Fruit fly (Drosophila melanogaster) whole organism, prepupa: ENCODE data around the gene beat-VI.
A peak's percentile ranks its signal among the peaks of the same experiment; 100 is the strongest.

Source experiments
- CG11294 ChIP-seq: fragments of 200-800 bp; sonication (Bioruptor generic); IDR thresholded peaks from 2 replicates; pipeline ENCODE4 v1.3.6; 2022; ENCODE audit warnings: missing biosample characterization, missing genetic modification characterization
- CG11762 ChIP-seq: fragments of 200-800 bp; sonication (Bioruptor generic); optimal IDR thresholded peaks from 3 replicates; lab custom pipeline; 2016; ENCODE audit warnings: missing biosample characterization, missing genetic modification characterization; ENCODE audit not compliant: insufficient read depth
- CG11902 ChIP-seq: fragments of 200-800 bp; sonication (Bioruptor generic); optimal IDR thresholded peaks from 3 replicates; lab custom pipeline; 2016; ENCODE audit warnings: missing biosample characterization, missing genetic modification characterization
- CG1621 ChIP-seq: fragments of 200-800 bp; sonication (Bioruptor generic); optimal IDR thresholded peaks from 3 replicates; lab custom pipeline; 2018; ENCODE audit warnings: missing biosample characterization, mild to moderate bottlenecking, missing genetic modification characterization
- CG32006 ChIP-seq: fragments of 200-800 bp; sonication (Bioruptor generic); optimal IDR thresholded peaks from 3 replicates; lab custom pipeline; 2017; ENCODE audit warnings: missing biosample characterization, mild to moderate bottlenecking, missing genetic modification characterization
- CG6808 ChIP-seq: fragments of 200-800 bp; sonication (Bioruptor generic); optimal IDR thresholded peaks from 3 replicates; lab custom pipeline; 2017; ENCODE audit warnings: missing biosample characterization, missing genetic modification characterization, mild to moderate bottlenecking, moderate library complexity, missing genetic modification reagents
- CG8319 ChIP-seq: fragments of 200-800 bp; sonication (Bioruptor generic); optimal IDR thresholded peaks from 3 replicates; lab custom pipeline; 2016; ENCODE audit warnings: missing biosample characterization, missing genetic modification characterization
- CG9139 ChIP-seq: fragments of 200-800 bp; sonication (Bioruptor generic); optimal IDR thresholded peaks from 3 replicates; lab custom pipeline; 2017; ENCODE audit warnings: missing biosample characterization, mild to moderate bottlenecking, missing genetic modification characterization
- Ets21C ChIP-seq: fragments of 200-800 bp; sonication (Bioruptor generic); optimal IDR thresholded peaks from 3 replicates; lab custom pipeline; 2016; ENCODE audit warnings: missing biosample characterization, missing genetic modification characterization
- Ets96B ChIP-seq: fragments of 200-800 bp; optimal IDR thresholded peaks from 2 replicates; lab custom pipeline; 2019; ENCODE audit warnings: missing biosample characterization, mild to moderate bottlenecking, missing genetic modification characterization, moderate library complexity
- Lpt ChIP-seq: fragments of 200-800 bp; sonication (Bioruptor generic); optimal IDR thresholded peaks from 3 replicates; lab custom pipeline; 2016; ENCODE audit warnings: missing biosample characterization, missing genetic modification characterization
- OdsH ChIP-seq: fragments of 200-800 bp; sonication (Bioruptor generic); optimal IDR thresholded peaks from 3 replicates; lab custom pipeline; 2016; ENCODE audit warnings: missing biosample characterization, missing genetic modification characterization
- Sox14 ChIP-seq: fragments of 200-800 bp; sonication (Bioruptor generic); optimal IDR thresholded peaks from 3 replicates; lab custom pipeline; 2016; ENCODE audit warnings: missing biosample characterization, missing genetic modification characterization
- Sox15 ChIP-seq: fragments of 200-800 bp; sonication (Bioruptor generic); optimal IDR thresholded peaks from 3 replicates; lab custom pipeline; 2016; ENCODE audit warnings: missing biosample characterization, missing genetic modification characterization
- achi ChIP-seq: fragments of 200-800 bp; sonication (Bioruptor generic); optimal IDR thresholded peaks from 3 replicates; lab custom pipeline; 2016; ENCODE audit warnings: missing biosample characterization, missing genetic modification characterization
- acj6 ChIP-seq: fragments of 200-800 bp; sonication (Bioruptor generic); optimal IDR thresholded peaks from 3 replicates; lab custom pipeline; 2016; ENCODE audit warnings: missing biosample characterization, missing genetic modification characterization
- svp ChIP-seq: fragments of 200-800 bp; sonication (Bioruptor generic); peaks from one replicate; lab custom pipeline; 2016; ENCODE audit warnings: missing biosample characterization, missing genetic modification characterization

Gene beat-VI

DNA sequence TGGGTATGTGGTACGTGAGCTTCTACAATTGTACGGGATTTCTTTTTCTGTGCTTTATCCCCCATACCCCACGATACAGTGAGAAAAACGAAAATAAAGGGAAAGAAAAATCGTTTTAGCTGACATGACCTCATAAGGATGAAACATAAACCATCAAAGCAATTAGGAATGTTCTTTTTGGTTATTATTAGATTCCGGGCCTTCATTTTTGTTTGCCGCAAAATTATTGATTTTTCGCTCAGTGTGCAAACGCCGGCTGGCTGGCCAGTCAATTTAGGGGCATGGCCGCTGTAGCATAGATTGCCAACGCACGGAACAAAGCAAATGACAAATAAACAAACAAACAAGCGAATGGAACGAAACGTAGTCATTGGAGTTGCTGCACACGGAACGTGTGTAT, 11.6 kb downstream of the beat-VI start:
- TF ChIP-seq svp (GFP tag; lab: Kevin White, UChicago), result peak; percentile 54
- peak; percentile 6 for TF ChIP-seq OdsH (GFP tag; lab: Kevin White, UChicago)
- TF ChIP-seq Sox14 (GFP tag; lab: Kevin White, UChicago), result no peak
- TF ChIP-seq CG32006 (GFP tag; lab: Kevin White, UChicago), result peak; percentile 1
- no peak for TF ChIP-seq Sox15

DNA sequence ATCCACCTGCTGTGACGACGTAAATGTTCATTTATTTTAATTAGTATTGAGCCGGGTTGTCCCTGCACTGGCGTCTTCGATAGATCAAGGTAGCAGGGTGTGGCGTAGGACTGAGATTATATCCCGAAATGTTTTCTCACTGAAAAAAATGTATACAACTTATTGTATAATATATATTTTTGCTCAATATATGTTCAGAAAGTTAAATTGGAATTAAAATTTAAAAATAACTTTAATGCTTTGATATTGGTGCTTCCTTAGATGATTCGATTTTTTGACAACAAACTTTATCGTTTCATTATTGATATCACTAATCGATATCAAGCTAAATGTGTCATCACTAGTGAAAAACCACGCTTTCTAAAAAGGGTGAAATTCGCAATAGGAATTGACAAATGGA, 66.2 kb downstream of the beat-VI start, which contains the start of gene CG1894:
CG1894 (plus strand) TSS at position 301 of the 400 bp plus-strand sequence.
- TF ChIP-seq CG1621 (tag; lab: Kevin White, UChicago) (no peak), Ets21C (GFP tag; lab: Kevin White, UChicago) (no peak), CG11902 (GFP tag; lab: Kevin White, UChicago) (no peak), CG9139 (GFP tag; lab: Kevin White, UChicago) (no peak)

DNA sequence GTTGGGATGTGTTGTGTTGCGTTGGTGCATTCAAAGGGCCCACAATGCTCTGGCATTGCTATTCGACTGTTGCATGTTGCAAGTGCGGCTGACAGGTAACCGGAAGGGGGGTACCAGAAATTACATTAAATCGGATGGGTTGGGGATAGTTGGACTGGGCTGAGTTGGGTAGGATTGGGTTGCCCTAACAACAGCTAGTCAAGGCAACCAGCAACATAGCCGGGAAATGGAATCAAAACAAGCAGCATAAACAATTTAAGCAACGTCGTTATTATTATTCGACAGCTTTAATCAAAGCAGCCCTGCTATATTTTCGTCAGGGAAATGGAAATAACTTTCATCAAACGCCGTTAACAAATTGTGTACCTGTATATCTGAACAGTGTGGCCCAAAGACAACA, 68.6 kb downstream of the beat-VI start, which contains the start of gene Dhc98D:
Dhc98D (plus strand) TSS at position 301 of the 400 bp plus-strand sequence.
- TF ChIP-seq OdsH (GFP tag; lab: Kevin White, UChicago) (no peak), svp (GFP tag; lab: Kevin White, UChicago) (no peak), CG11294 (GFP tag; lab: Robert Waterston, UW) (no peak), CG6808 (GFP tag; lab: Kevin White, UChicago) (no peak), acj6 (GFP tag; lab: Kevin White, UChicago) (no peak), Lpt (GFP tag; lab: Kevin White, UChicago) (no peak), CG11762 (GFP tag; lab: Kevin White, UChicago) (no peak), CG8319 (GFP tag; lab: Kevin White, UChicago) (no peak), achi (GFP tag; lab: Kevin White, UChicago) (no peak), Ets96B (no peak)

DNA sequence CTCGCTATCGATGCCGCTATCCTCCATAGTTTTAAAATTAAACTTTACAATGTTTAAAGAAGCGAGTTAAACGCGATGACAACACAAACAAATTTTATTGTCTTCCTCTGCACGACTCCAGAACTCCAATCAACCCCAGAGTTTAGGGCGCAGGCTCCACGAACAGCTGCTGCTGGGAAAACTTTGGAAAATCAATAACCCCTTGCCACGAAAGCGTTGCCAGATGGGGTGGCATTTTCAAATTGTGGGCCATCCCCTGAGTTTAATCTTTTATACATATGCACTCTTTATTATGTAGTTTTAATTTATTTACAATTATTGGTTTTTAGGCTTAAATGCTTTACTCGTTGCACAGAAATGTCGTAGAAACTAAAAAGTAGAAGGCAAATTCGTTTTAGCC, 102.4 kb downstream of the beat-VI start, which contains the start of gene CG31051:
CG31051 (minus strand) TSS at position 115 of the 400 bp plus-strand sequence.
- TF ChIP-seq svp (GFP tag; lab: Kevin White, UChicago) (peak; percentile 54), achi (GFP tag; lab: Kevin White, UChicago) (no peak)
